Worm (Caenorhabditis elegans): ENCODE data around the gene K09C6.7.

DNA sequence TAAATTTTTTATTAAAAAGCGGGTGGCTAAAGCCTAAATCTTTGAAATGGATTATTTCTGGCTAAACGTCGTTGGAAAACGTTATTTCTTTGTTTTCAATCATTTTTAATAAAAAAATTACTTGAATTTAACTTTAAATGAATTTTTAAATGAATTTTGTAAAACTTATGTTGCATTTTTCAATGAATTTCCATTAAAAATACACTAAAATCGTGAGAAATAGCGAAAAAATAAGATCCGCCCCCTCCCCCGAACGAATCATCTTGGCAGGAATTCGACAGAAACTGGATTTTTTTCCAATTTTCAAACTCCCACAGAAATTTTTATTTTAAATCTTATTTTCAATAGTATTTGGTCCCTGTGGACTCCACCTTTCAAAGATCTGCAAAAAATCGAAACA is 40.3 kb upstream of the K09C6.7 start, which contains the start of gene srg-53:
- no peak for TF ChIP-seq ahr-1 (tag; optimal IDR thresholded peaks at IDR 0.05)
- no peak for TF ChIP-seq F13H6.1 (tag; optimal IDR thresholded peaks at IDR 0.05)
- TF ChIP-seq ttx-3 (tag; optimal IDR thresholded peaks at IDR 0.05): no peak
- TF ChIP-seq ceh-34 (tag; optimal IDR thresholded peaks at IDR 0.05): no peak
- TF ChIP-seq ama-1 (optimal IDR thresholded peaks at IDR 0.05): no peak
- TF ChIP-seq nhr-11 (tag; optimal IDR thresholded peaks at IDR 0.05): no peak
- TF ChIP-seq elt-2 (tag; optimal IDR thresholded peaks at IDR 0.05): no peak
- no peak for TF ChIP-seq nfya-1 (tag; optimal IDR thresholded peaks at IDR 0.05)
- TF ChIP-seq lim-6 (tag; optimal IDR thresholded peaks at IDR 0.05): no peak
- no peak for TF ChIP-seq sox-4 (tag; optimal IDR thresholded peaks at IDR 0.05)
- no peak for TF ChIP-seq pqm-1 (tag; optimal IDR thresholded peaks at IDR 0.05)
- no peak for TF ChIP-seq fkh-10 (GFP tag; optimal IDR thresholded peaks at IDR 0.05)
- TF ChIP-seq ceh-22 (tag; optimal IDR thresholded peaks at IDR 0.05): no peak
- no peak for TF ChIP-seq pag-3 (tag; optimal IDR thresholded peaks at IDR 0.05; ENCODE audit: borderline replicate concordance)

Data from whole organism, late embryonic.